Worm (Caenorhabditis elegans): ENCODE measurements around the gene ubc-19.
A peak's percentile ranks its signal among the peaks of the same experiment; 100 is the strongest.

The ubc-19 gene

ce11 chrV:18701306-18701705 is 11.7 kb upstream of the ubc-19 start, which contains the start of gene Y69H2.9:
Y69H2.9 (plus strand) TSS chrV:18701538.
- TF ChIP-seq nhr-11 (tag; optimal IDR thresholded peaks at IDR 0.05) (no peak), jun-1 (tag; optimal IDR thresholded peaks at IDR 0.05) (no peak), nhr-237 (tag; optimal IDR thresholded peaks at IDR 0.05) (no peak), tbx-2 (tag; optimal IDR thresholded peaks at IDR 0.05) (no peak), egl-27 (tag; optimal IDR thresholded peaks at IDR 0.05) (no peak), unc-39 (tag; optimal IDR thresholded peaks at IDR 0.05) (no peak), pqm-1 (tag; optimal IDR thresholded peaks at IDR 0.05) (peak; percentile 59), fkh-10 (GFP tag; optimal IDR thresholded peaks at IDR 0.05) (no peak), zag-1 (tag; optimal IDR thresholded peaks at IDR 0.05) (no peak), ZK546.5 (tag; optimal IDR thresholded peaks at IDR 0.05) (no peak), nhr-76 (tag; optimal IDR thresholded peaks at IDR 0.05) (no peak), unc-62 (GFP tag; optimal IDR thresholded peaks at IDR 0.05) (no peak), nhr-67 (tag; optimal IDR thresholded peaks at IDR 0.05) (no peak), aly-2 (tag; optimal IDR thresholded peaks at IDR 0.05) (no peak), fkh-2 (tag; optimal IDR thresholded peaks at IDR 0.05) (no peak), ceh-9 (tag; optimal IDR thresholded peaks at IDR 0.05) (no peak), pha-4 (tag; optimal IDR thresholded peaks at IDR 0.05) (peak; percentile 17), daf-12 (tag; optimal IDR thresholded peaks at IDR 0.05) (no peak), elt-2 (tag; optimal IDR thresholded peaks at IDR 0.05) (peak; percentile 90), nhr-77 (tag; optimal IDR thresholded peaks at IDR 0.05) (no peak)

ce11 chrV:18699326-18699725 is 9.8 kb upstream of the ubc-19 start, which contains the start of gene nhr-241:
nhr-241 (plus strand) TSS chrV:18699451.
- TF ChIP-seq elt-3 (tag; optimal IDR thresholded peaks at IDR 0.05): no peak
- TF ChIP-seq nhr-237 (tag; optimal IDR thresholded peaks at IDR 0.05): no peak
- TF ChIP-seq ztf-4 (tag; optimal IDR thresholded peaks at IDR 0.05): no peak
- TF ChIP-seq nhr-23 (tag; optimal IDR thresholded peaks at IDR 0.05): no peak
- TF ChIP-seq nhr-12 (tag; optimal IDR thresholded peaks at IDR 0.05): no peak
- no peak for TF ChIP-seq ama-1 (optimal IDR thresholded peaks at IDR 0.05)
- TF ChIP-seq elt-2 (tag; optimal IDR thresholded peaks at IDR 0.05): no peak
- no peak for TF ChIP-seq nhr-67 (tag; optimal IDR thresholded peaks at IDR 0.05)
- TF ChIP-seq skn-1 (tag; optimal IDR thresholded peaks at IDR 0.05): no peak

- no peak for TF ChIP-seq nhr-76 (tag; optimal IDR thresholded peaks at IDR 0.05)
- no peak for TF ChIP-seq elt-2 (tag; optimal IDR thresholded peaks at IDR 0.05)
- no peak for TF ChIP-seq ceh-16 (tag; optimal IDR thresholded peaks at IDR 0.05)
- no peak for TF ChIP-seq jun-1 (tag; optimal IDR thresholded peaks at IDR 0.05)
Measured at ce11 chrV:18695469-18695868, 5.9 kb upstream of the ubc-19 start.

ce11 chrV:18687361-18687760 is 2.2 kb downstream of the ubc-19 start:
- TF ChIP-seq nhr-237 (tag; optimal IDR thresholded peaks at IDR 0.05) (no peak), elt-3 (tag; optimal IDR thresholded peaks at IDR 0.05) (no peak), daf-12 (tag; optimal IDR thresholded peaks at IDR 0.05) (no peak), hmg-11 (tag; optimal IDR thresholded peaks at IDR 0.05) (no peak), aly-2 (tag; optimal IDR thresholded peaks at IDR 0.05) (no peak)

- TF ChIP-seq ceh-82 (tag; optimal IDR thresholded peaks at IDR 0.05) (no peak), fos-1 (tag; optimal IDR thresholded peaks at IDR 0.05) (no peak), nhr-23 (tag; optimal IDR thresholded peaks at IDR 0.05) (no peak), nhr-28 (tag; optimal IDR thresholded peaks at IDR 0.05) (no peak), ceh-28 (tag; optimal IDR thresholded peaks at IDR 0.05) (no peak), nhr-67 (tag; optimal IDR thresholded peaks at IDR 0.05) (no peak), fkh-2 (tag; optimal IDR thresholded peaks at IDR 0.05) (no peak), tbx-2 (tag; optimal IDR thresholded peaks at IDR 0.05) (no peak), ceh-9 (tag; optimal IDR thresholded peaks at IDR 0.05) (no peak), ZK546.5 (tag; optimal IDR thresholded peaks at IDR 0.05) (no peak), aly-2 (tag; optimal IDR thresholded peaks at IDR 0.05) (no peak), snpc-4 (tag; optimal IDR thresholded peaks at IDR 0.05) (no peak), R02D3.7 (tag; optimal IDR thresholded peaks at IDR 0.05) (no peak), unc-39 (tag; optimal IDR thresholded peaks at IDR 0.05) (no peak), egl-27 (tag; optimal IDR thresholded peaks at IDR 0.05) (no peak), elt-2 (tag; optimal IDR thresholded peaks at IDR 0.05) (no peak), elt-3 (tag; optimal IDR thresholded peaks at IDR 0.05) (no peak), nhr-12 (tag; optimal IDR thresholded peaks at IDR 0.05) (no peak), hmg-11 (tag; optimal IDR thresholded peaks at IDR 0.05) (no peak)
Measured at ce11 chrV:18684455-18684987, 5.0 kb downstream of the ubc-19 start, which contains the start of gene Y69H2.17. Y69H2.17 (plus strand) TSS chrV:18684937.
